Fruit fly (Drosophila melanogaster) whole organism, embryonic: ENCODE data around the gene Rdh.
A peak's percentile ranks its signal among the peaks of the same experiment; 100 is the strongest.

ENCODE experiments used
- B-H1 ChIP-seq: fragments of 200-800 bp; sonication (Bioruptor generic); IDR thresholded peaks from 3 replicates; pipeline ENCODE4 v1.3.6; 2022; ENCODE audit warnings: missing biosample characterization, missing genetic modification characterization
- B-H2 ChIP-seq: fragments of 200-800 bp; sonication (Bioruptor generic); optimal IDR thresholded peaks from 2 replicates; lab custom pipeline; 2018; ENCODE audit warnings: missing biosample characterization, mild to moderate bottlenecking, missing genetic modification characterization
- Bteb2 ChIP-seq: fragments of 200-800 bp; sonication (Bioruptor generic); optimal IDR thresholded peaks from 2 replicates; lab custom pipeline; 2016; ENCODE audit warnings: missing biosample characterization, missing genetic modification characterization
- CG10147 ChIP-seq: fragments of 200-800 bp; sonication (Bioruptor generic); optimal IDR thresholded peaks from 2 replicates; lab custom pipeline; 2019; ENCODE audit warnings: missing biosample characterization, mild to moderate bottlenecking, missing genetic modification characterization, moderate library complexity
- CG10274 ChIP-seq: fragments of 200-800 bp; sonication (Bioruptor generic); optimal IDR thresholded peaks from 3 replicates; lab custom pipeline; 2017; ENCODE audit warnings: missing biosample characterization, mild to moderate bottlenecking, missing genetic modification characterization
- CG10462 ChIP-seq: fragments of 200-800 bp; sonication (Bioruptor generic); optimal IDR thresholded peaks from 2 replicates; lab custom pipeline; 2016; ENCODE audit warnings: missing biosample characterization, missing genetic modification characterization
- CG10979 ChIP-seq: fragments of 200-800 bp; sonication (Bioruptor generic); optimal IDR thresholded peaks from 2 replicates; lab custom pipeline; 2018; ENCODE audit warnings: missing biosample characterization, mild to moderate bottlenecking, missing genetic modification characterization, moderate library complexity
- CG11085 ChIP-seq: fragments of 200-800 bp; sonication (Bioruptor generic); IDR thresholded peaks from 2 replicates; pipeline ENCODE4 v1.3.6; 2022; ENCODE audit warnings: missing biosample characterization, missing genetic modification characterization
- CG11696 ChIP-seq: fragments of 200-800 bp; sonication (Bioruptor generic); IDR thresholded peaks from 2 replicates; pipeline ENCODE4 v1.3.6; 2022; ENCODE audit warnings: missing biosample characterization, missing genetic modification characterization
- CG12391 ChIP-seq: fragments of 200-800 bp; sonication (Bioruptor generic); optimal IDR thresholded peaks from 3 replicates; lab custom pipeline; 2018; ENCODE audit warnings: missing biosample characterization, mild to moderate bottlenecking, missing genetic modification characterization, moderate library complexity
- CG12769 ChIP-seq: fragments of 200-800 bp; sonication (Bioruptor generic); optimal IDR thresholded peaks from 2 replicates; lab custom pipeline; 2019; ENCODE audit warnings: missing biosample characterization, mild to moderate bottlenecking, missing genetic modification characterization, moderate library complexity
- CG13894 ChIP-seq: fragments of 200-800 bp; sonication (Bioruptor generic); optimal IDR thresholded peaks from 3 replicates; lab custom pipeline; 2018; ENCODE audit warnings: missing biosample characterization, mild to moderate bottlenecking, missing genetic modification characterization, moderate library complexity
- CG15514 ChIP-seq: fragments of 200-800 bp; sonication (Bioruptor generic); optimal IDR thresholded peaks from 3 replicates; lab custom pipeline; 2017; ENCODE audit warnings: missing biosample characterization, missing genetic modification characterization, mild to moderate bottlenecking, moderate library complexity, missing genetic modification reagents
- CG16813 ChIP-seq: fragments of 200-800 bp; sonication (Bioruptor generic); IDR thresholded peaks from 3 replicates; pipeline ENCODE4 v1.3.6; 2022; ENCODE audit warnings: missing biosample characterization, missing genetic modification characterization; ENCODE audit not compliant: partially characterized antibody
- CG16863 ChIP-seq: fragments of 200-800 bp; sonication (Bioruptor generic); optimal IDR thresholded peaks from 3 replicates; lab custom pipeline; 2016; ENCODE audit warnings: missing biosample characterization, missing genetic modification characterization
- CG17359 ChIP-seq: fragments of 200-800 bp; sonication (Bioruptor generic); optimal IDR thresholded peaks from 3 replicates; lab custom pipeline; 2018; ENCODE audit warnings: missing biosample characterization, mild to moderate bottlenecking, missing genetic modification characterization, moderate library complexity
- CG17568 ChIP-seq: fragments of 200-800 bp; sonication (Bioruptor generic); optimal IDR thresholded peaks from 2 replicates; lab custom pipeline; 2018; ENCODE audit warnings: missing biosample characterization, mild to moderate bottlenecking, missing genetic modification characterization, moderate library complexity
- CG3726 ChIP-seq: fragments of 200-800 bp; sonication (Bioruptor generic); IDR thresholded peaks from 3 replicates; pipeline ENCODE4, ENCODE4 v1.3.6; 2022; ENCODE audit warnings: missing biosample characterization, missing genetic modification characterization
- CG6175 ChIP-seq: fragments of 200-800 bp; sonication (Bioruptor generic); IDR thresholded peaks from 3 replicates; pipeline ENCODE4 v1.3.6; 2022; ENCODE audit warnings: missing biosample characterization, missing genetic modification characterization
- CG6813 ChIP-seq: fragments of 200-800 bp; sonication (Bioruptor generic); optimal IDR thresholded peaks from 2 replicates; lab custom pipeline; 2017; ENCODE audit warnings: missing biosample characterization, missing genetic modification characterization, mild to moderate bottlenecking, moderate library complexity, missing genetic modification reagents
- CG6854 ChIP-seq: fragments of 200-800 bp; sonication (Bioruptor generic); optimal IDR thresholded peaks from 3 replicates; lab custom pipeline; 2017; ENCODE audit warnings: missing biosample characterization, mild to moderate bottlenecking, missing genetic modification characterization
- CG9876 ChIP-seq: fragments of 200-800 bp; sonication (Bioruptor generic); optimal IDR thresholded peaks from 2 replicates; lab custom pipeline; 2016; ENCODE audit warnings: missing biosample characterization, missing genetic modification characterization
- CHES-1-like ChIP-seq: fragments of 200-800 bp; sonication (Bioruptor generic); optimal IDR thresholded peaks from 2 replicates; lab custom pipeline; 2016; ENCODE audit warnings: missing biosample characterization, missing genetic modification characterization
- CrebB ChIP-seq: fragments of 200-800 bp; sonication (Bioruptor generic); optimal IDR thresholded peaks from 3 replicates; lab custom pipeline; 2018; ENCODE audit warnings: missing biosample characterization, mild to moderate bottlenecking, missing genetic modification characterization
- Doc3 ChIP-seq: fragments of 200-800 bp; sonication (Bioruptor generic); IDR thresholded peaks from 3 replicates; pipeline ENCODE4 v1.3.6; 2022; ENCODE audit warnings: missing biosample characterization, missing genetic modification characterization; ENCODE audit not compliant: partially characterized antibody
- Eip74EF ChIP-seq, 2 experiments: fragments of 200-800 bp in 1 of 2; fragments of >200 bp in 1 of 2; sonication (Bioruptor generic) in 1 of 2; optimal IDR thresholded peaks; 2 replicates each; lab custom pipeline; 2017 to 2019; ENCODE audit warnings: missing biosample characterization in 2 of 2, missing genetic modification characterization in 2 of 2, mild to moderate bottlenecking in 1 of 2, moderate library complexity in 1 of 2
- Hmx ChIP-seq: fragments of 200-800 bp; sonication (Bioruptor generic); optimal IDR thresholded peaks from 2 replicates; lab custom pipeline; 2016; ENCODE audit warnings: missing biosample characterization, missing genetic modification characterization
- MBD-R2 ChIP-seq: fragments of 200-800 bp; sonication (Bioruptor generic); IDR thresholded peaks from 2 replicates; pipeline ENCODE4 v1.3.6; 2022; ENCODE audit warnings: missing biosample characterization, missing genetic modification characterization
- Sox100B ChIP-seq: fragments of 200-800 bp; sonication (Bioruptor generic); optimal IDR thresholded peaks from 3 replicates; lab custom pipeline; 2018; ENCODE audit warnings: missing biosample characterization, mild to moderate bottlenecking, missing genetic modification characterization
- Spps ChIP-seq: fragments of 200-800 bp; sonication (Bioruptor generic); optimal IDR thresholded peaks from 2 replicates; lab custom pipeline; 2018; ENCODE audit warnings: missing biosample characterization, mild to moderate bottlenecking, missing genetic modification characterization
- Xrp1 ChIP-seq: fragments of 200-800 bp; sonication (Bioruptor generic); IDR thresholded peaks from 2 replicates; pipeline ENCODE4 v1.3.6; 2022; ENCODE audit warnings: missing biosample characterization, missing genetic modification characterization
- bab2 ChIP-seq: fragments of 200-800 bp; sonication (Bioruptor generic); optimal IDR thresholded peaks from 2 replicates; lab custom pipeline; 2016; ENCODE audit warnings: missing biosample characterization, missing genetic modification characterization
- bowl ChIP-seq: fragments of 200-800 bp; sonication (Bioruptor generic); IDR thresholded peaks from 2 replicates; pipeline ENCODE4 v1.3.6; 2022; ENCODE audit warnings: missing biosample characterization, missing genetic modification characterization
- cad ChIP-seq: fragments of >200 bp; optimal IDR thresholded peaks from 2 replicates; lab custom pipeline; 2017; ENCODE audit warnings: missing biosample characterization, missing genetic modification characterization
- cato ChIP-seq: fragments of 200-800 bp; sonication (Bioruptor generic); optimal IDR thresholded peaks from 2 replicates; lab custom pipeline; 2016; ENCODE audit warnings: missing biosample characterization, missing genetic modification characterization, borderline replicate concordance
- chn ChIP-seq: fragments of 200-800 bp; sonication (Bioruptor generic); optimal IDR thresholded peaks from 2 replicates; lab custom pipeline; 2016; ENCODE audit warnings: missing biosample characterization, missing genetic modification characterization
- crc ChIP-seq: fragments of 200-800 bp; sonication (Bioruptor generic); optimal IDR thresholded peaks from 2 replicates; lab custom pipeline; 2016; ENCODE audit warnings: missing biosample characterization, missing genetic modification characterization
- dm ChIP-seq: fragments of 200-800 bp; sonication (Bioruptor generic); optimal IDR thresholded peaks from 3 replicates; lab custom pipeline; 2016; ENCODE audit warnings: missing biosample characterization, missing genetic modification characterization
- dmrt11E ChIP-seq: fragments of 200-800 bp; sonication (Bioruptor generic); optimal IDR thresholded peaks from 3 replicates; lab custom pipeline; 2018; ENCODE audit warnings: missing biosample characterization, mild to moderate bottlenecking, missing genetic modification characterization, moderate library complexity
- ems ChIP-seq: fragments of 200-800 bp; sonication (Bioruptor generic); optimal IDR thresholded peaks from 3 replicates; lab custom pipeline; 2016; ENCODE audit warnings: missing biosample characterization, missing genetic modification characterization
- esg ChIP-seq: fragments of 200-800 bp; sonication (Bioruptor generic); conservative IDR thresholded peaks from 2 replicates; pipeline ENCODE4 v1.3.6; 2022; ENCODE audit warnings: missing biosample characterization, missing genetic modification characterization
- gsb ChIP-seq: fragments of 200-800 bp; sonication (Bioruptor generic); IDR thresholded peaks from 2 replicates; pipeline ENCODE4 v1.3.6; 2022; ENCODE audit warnings: missing biosample characterization, missing genetic modification characterization
- lbe ChIP-seq: fragments of 200-800 bp; sonication (Bioruptor generic); optimal IDR thresholded peaks from 2 replicates; lab custom pipeline; 2016; ENCODE audit warnings: missing biosample characterization, mild to moderate bottlenecking, missing genetic modification characterization
- org-1 ChIP-seq: fragments of 200-800 bp; sonication (Bioruptor generic); optimal IDR thresholded peaks from 2 replicates; lab custom pipeline; 2017; ENCODE audit warnings: missing biosample characterization, missing genetic modification characterization
- pfk ChIP-seq: fragments of 200-800 bp; sonication (Bioruptor generic); optimal IDR thresholded peaks from 2 replicates; lab custom pipeline; 2018; ENCODE audit warnings: missing biosample characterization, mild to moderate bottlenecking, missing genetic modification characterization, moderate library complexity
- pzg ChIP-seq: fragments of 200-800 bp; sonication (Bioruptor generic); optimal IDR thresholded peaks from 3 replicates; lab custom pipeline; 2018; ENCODE audit warnings: missing biosample characterization, mild to moderate bottlenecking, missing genetic modification characterization, moderate library complexity
- run ChIP-seq: fragments of 200-800 bp; sonication (Bioruptor generic); optimal IDR thresholded peaks from 3 replicates; lab custom pipeline; 2018; ENCODE audit warnings: missing biosample characterization, mild to moderate bottlenecking, missing genetic modification characterization
- salm ChIP-seq: fragments of 200-800 bp; sonication (Bioruptor generic); optimal IDR thresholded peaks from 2 replicates; lab custom pipeline; 2018; ENCODE audit warnings: missing biosample characterization, mild to moderate bottlenecking, missing genetic modification characterization
- sisA ChIP-seq: fragments of 200-800 bp; sonication (Bioruptor generic); IDR thresholded peaks from 2 replicates; pipeline ENCODE4 v1.3.6; 2022; ENCODE audit warnings: missing biosample characterization, missing genetic modification characterization
- tio ChIP-seq: fragments of 200-800 bp; sonication (Bioruptor generic); optimal IDR thresholded peaks from 2 replicates; lab custom pipeline; 2017; ENCODE audit warnings: missing biosample characterization, missing genetic modification characterization, inconsistent platforms
- toy ChIP-seq: fragments of 200-800 bp; sonication (Bioruptor generic); IDR thresholded peaks from 2 replicates; pipeline ENCODE4 v1.3.6; 2022; ENCODE audit warnings: missing biosample characterization, missing genetic modification characterization

Rdh gene

DNA sequence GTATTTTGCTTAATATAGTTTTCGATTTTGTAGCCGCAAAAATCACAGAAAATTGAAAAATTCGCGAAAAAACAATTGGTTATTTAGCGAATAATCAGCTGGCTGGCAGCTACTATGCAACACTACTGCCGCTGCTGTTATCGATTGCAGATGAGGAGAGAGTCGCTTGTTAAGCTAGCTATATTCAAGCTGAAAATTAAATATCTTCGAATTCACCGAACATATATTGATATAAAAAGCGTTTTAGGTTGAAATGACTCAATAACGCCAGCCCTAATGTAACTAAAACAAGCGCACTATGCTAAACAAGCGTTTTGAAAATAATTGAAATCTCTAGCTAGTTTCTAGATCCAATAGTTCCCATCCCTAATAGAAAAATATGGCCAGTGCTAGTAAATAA lies 18.9 kb upstream of the Rdh start, which contains the start of the genes CG32264, ntc and IntS10:
Gene CG32264, minus strand, starts transcription at position 130 of the 400 bp plus-strand sequence.
Gene ntc, minus strand, starts transcription at position 130 of the 400 bp plus-strand sequence.
Gene IntS10, plus strand, starts transcription at position 381 of the 400 bp plus-strand sequence.
- TF ChIP-seq gsb (GFP tag; lab: Robert Waterston, UW) = no peak
- 0 out of 2 replicates have a peak, but pooled peaks have one; percentile 51 for TF ChIP-seq Xrp1 (GFP tag; lab: Robert Waterston, UW)
- peak; percentile 68 for TF ChIP-seq crc
- TF ChIP-seq B-H1 = no peak
- peak; percentile 80 for TF ChIP-seq MBD-R2 (GFP tag; lab: Robert Waterston, UW)
- peak; percentile 49 for TF ChIP-seq CG12769 (tag; lab: Kevin White, UChicago)
- no peak for TF ChIP-seq CrebB
- peak; percentile 57 for TF ChIP-seq dm (GFP tag; lab: Kevin White, UChicago)
- peak; percentile 42; the same call in 2 of the 3 replicates for TF ChIP-seq CG16813 (GFP tag; lab: Robert Waterston, UW)
- TF ChIP-seq bab2 (GFP tag; lab: Kevin White, UChicago) = peak; percentile 74
- TF ChIP-seq CHES-1-like (GFP tag; lab: Kevin White, UChicago) = peak; percentile 91
- TF ChIP-seq CG3726 = no peak
- TF ChIP-seq CG11085 = peak; percentile 34; the same call in 1 of the 2 replicates
- peak; percentile 69 for TF ChIP-seq CG9876 (GFP tag; lab: Kevin White, UChicago)
- no peak for TF ChIP-seq lbe (GFP tag; lab: Kevin White, UChicago)
- TF ChIP-seq pfk = no peak
- peak; percentile 16 for TF ChIP-seq ems (GFP tag; lab: Kevin White, UChicago)
- peak; percentile 53 for TF ChIP-seq Sox100B
- no peak for TF ChIP-seq run
- TF ChIP-seq dmrt11E (tag; lab: Kevin White, UChicago) = peak; percentile 65
- peak; percentile 56; the same call in 1 of the 3 replicates for TF ChIP-seq Doc3 (GFP tag; lab: Robert Waterston, UW)
- peak; percentile 62 for TF ChIP-seq CG13894 (tag; lab: Kevin White, UChicago)
- TF ChIP-seq pzg (GFP tag; lab: Kevin White, UChicago) = peak; percentile 67
- peak; percentile 53 for TF ChIP-seq CG10979
- TF ChIP-seq CG6175 (GFP tag; lab: Robert Waterston, UW) = no peak
- TF ChIP-seq CG15514 (GFP tag; lab: Kevin White, UChicago) = peak; percentile 78
- TF ChIP-seq sisA (GFP tag; lab: Robert Waterston, UW) = peak; percentile 24; the same call in 1 of the 2 replicates
- peak; percentile 14 for TF ChIP-seq CG17568
- no peak for TF ChIP-seq Hmx (GFP tag; lab: Kevin White, UChicago)
- TF ChIP-seq CG17359 (tag; lab: Kevin White, UChicago) = peak; percentile 45
- TF ChIP-seq CG16863 (GFP tag; lab: Kevin White, UChicago) = peak; percentile 69
- no peak for TF ChIP-seq Spps (tag; lab: Kevin White, UChicago)
- TF ChIP-seq tio (GFP tag; lab: Kevin White, UChicago) = no peak
- TF ChIP-seq CG12391 (tag; lab: Kevin White, UChicago) = peak; percentile 79
- TF ChIP-seq bowl (GFP tag; lab: Robert Waterston, UW) = no peak
- TF ChIP-seq cato (GFP tag; lab: Kevin White, UChicago) = peak; percentile 61
- no peak for TF ChIP-seq cad
- TF ChIP-seq CG10274 (GFP tag; lab: Kevin White, UChicago) = no peak
- TF ChIP-seq chn (GFP tag; lab: Kevin White, UChicago) = peak; percentile 84
- TF ChIP-seq CG10147 (GFP tag; lab: Kevin White, UChicago) = peak; percentile 67
- peak; percentile 43 for TF ChIP-seq org-1
- TF ChIP-seq CG11696 (GFP tag; lab: Robert Waterston, UW) = no peak
- TF ChIP-seq toy (GFP tag; lab: Robert Waterston, UW) = no peak
- TF ChIP-seq CG6854 (GFP tag; lab: Kevin White, UChicago) = no peak
- TF ChIP-seq Eip74EF (GFP tag; optimal IDR thresholded peaks at IDR 0.05; lab: Kevin White, UChicago) = no peak
- TF ChIP-seq salm (tag; lab: Kevin White, UChicago) = no peak
- peak; percentile 82 for TF ChIP-seq B-H2 (GFP tag; lab: Kevin White, UChicago)
- peak; percentile 72 for TF ChIP-seq Bteb2 (GFP tag; lab: Kevin White, UChicago)
- TF ChIP-seq CG6813 (GFP tag; lab: Kevin White, UChicago) = no peak
- TF ChIP-seq esg (GFP tag; lab: Robert Waterston, UW) = peak; percentile 36
- peak; percentile 33 for TF ChIP-seq CG10462 (GFP tag; lab: Kevin White, UChicago)
